Fruit fly (Drosophila melanogaster): ENCODE results near the gene CG43117.

The CG43117 gene

dm6 chr3R:26484511-26484910, 29.9 kb downstream of the CG43117 start (continued):
- TF ChIP-seq spab (GFP tag; optimal IDR thresholded peaks at IDR 0.05) (no peak), Smox (GFP tag; optimal IDR thresholded peaks at IDR 0.05) (peak; percentile 44), Ets21C (GFP tag; optimal IDR thresholded peaks at IDR 0.05) (no peak), CG3919 (GFP tag; optimal IDR thresholded peaks at IDR 0.05) (peak; percentile 34), achi (GFP tag; optimal IDR thresholded peaks at IDR 0.05) (peak; percentile 50), CG11762 (GFP tag; optimal IDR thresholded peaks at IDR 0.05; ENCODE audit: insufficient read depth) (no peak), fd59A (GFP tag; optimal IDR thresholded peaks at IDR 0.05) (no peak), Hr38 (GFP tag; optimal IDR thresholded peaks at IDR 0.05) (no peak), Eip75B (GFP tag; optimal IDR thresholded peaks at IDR 0.05) (peak; percentile 20), CG34406 (GFP tag; optimal IDR thresholded peaks at IDR 0.05) (peak; percentile 49), CG4318 (GFP tag; optimal IDR thresholded peaks at IDR 0.05) (peak; percentile 14), Ets96B (tag; optimal IDR thresholded peaks at IDR 0.05) (no peak), CG10631 (GFP tag; optimal IDR thresholded peaks at IDR 0.05) (peak; percentile 9), fd85E (GFP tag; optimal IDR thresholded peaks at IDR 0.05) (no peak), vri (GFP tag; optimal IDR thresholded peaks at IDR 0.05) (no peak), svp (GFP tag) (peak; percentile 64), Hr39 (GFP tag; optimal IDR thresholded peaks at IDR 0.05) (peak; percentile 15), dac (GFP tag; optimal IDR thresholded peaks at IDR 0.05) (peak; percentile 17), CG11902 (GFP tag; optimal IDR thresholded peaks at IDR 0.05) (peak; percentile 34), Met (GFP tag; optimal IDR thresholded peaks at IDR 0.05) (peak; percentile 56), ss (GFP tag; optimal IDR thresholded peaks at IDR 0.05) (no peak), Lpt (GFP tag; optimal IDR thresholded peaks at IDR 0.05) (peak; percentile 23), eg (GFP tag; IDR thresholded peaks at IDR 0.05) (no peak), cyc (GFP tag; optimal IDR thresholded peaks at IDR 0.05) (peak; percentile 29)

dm6 chr3R:26485240-26485865, 30.8 kb downstream of the CG43117 start:
- TF ChIP-seq CG10631 (GFP tag; optimal IDR thresholded peaks at IDR 0.05), result peak; percentile 17
- no peak for TF ChIP-seq Sox102F (GFP tag; optimal IDR thresholded peaks at IDR 0.05)
- TF ChIP-seq acj6 (GFP tag; optimal IDR thresholded peaks at IDR 0.05), result peak; percentile 14
- TF ChIP-seq Ets21C (GFP tag; optimal IDR thresholded peaks at IDR 0.05), result no peak
- TF ChIP-seq CG6163 (GFP tag; IDR thresholded peaks at IDR 0.05), result 0 out of 3 replicates have a peak, but pooled peaks have one; percentile 6
- TF ChIP-seq CG10669 (GFP tag; optimal IDR thresholded peaks at IDR 0.05), result peak; percentile 31
- no peak for TF ChIP-seq CG11762 (GFP tag; optimal IDR thresholded peaks at IDR 0.05; ENCODE audit: insufficient read depth)
- no peak for TF ChIP-seq net (GFP tag; optimal IDR thresholded peaks at IDR 0.05)
- peak; percentile 36 for TF ChIP-seq Ets96B (tag; optimal IDR thresholded peaks at IDR 0.05)
- no peak for TF ChIP-seq CG16779 (tag; optimal IDR thresholded peaks at IDR 0.05)
- TF ChIP-seq Hr38 (GFP tag; optimal IDR thresholded peaks at IDR 0.05), result no peak
- TF ChIP-seq lz (GFP tag; optimal IDR thresholded peaks at IDR 0.05), result no peak
- no peak for TF ChIP-seq achi (GFP tag; optimal IDR thresholded peaks at IDR 0.05)
- TF ChIP-seq Met (GFP tag; optimal IDR thresholded peaks at IDR 0.05), result no peak
- TF ChIP-seq Eip78C (GFP tag), result peak; percentile 65
- peak; percentile 61 for TF ChIP-seq svp (GFP tag)
- TF ChIP-seq CG6276 (GFP tag; optimal IDR thresholded peaks at IDR 0.05), result no peak
- peak; percentile 34 for TF ChIP-seq CG6808 (GFP tag; optimal IDR thresholded peaks at IDR 0.05)
- TF ChIP-seq Eip75B (GFP tag; optimal IDR thresholded peaks at IDR 0.05), result no peak
- no peak for TF ChIP-seq CG8632 (GFP tag; optimal IDR thresholded peaks at IDR 0.05)
- TF ChIP-seq Sox15 (GFP tag; optimal IDR thresholded peaks at IDR 0.05), result no peak
- TF ChIP-seq CG11902 (GFP tag; optimal IDR thresholded peaks at IDR 0.05), result no peak
- no peak for TF ChIP-seq Eip93F (GFP tag; optimal IDR thresholded peaks at IDR 0.05)
- no peak for TF ChIP-seq CG11294 (GFP tag; IDR thresholded peaks at IDR 0.05)
- peak in 1 of 2 experiments; percentile 30 for TF ChIP-seq ss (GFP tag; optimal IDR thresholded peaks at IDR 0.05)
- peak; percentile 46 for TF ChIP-seq CG32006 (GFP tag; optimal IDR thresholded peaks at IDR 0.05)
- peak; percentile 14 for TF ChIP-seq CG6792 (GFP tag; optimal IDR thresholded peaks at IDR 0.05)
- TF ChIP-seq dsx (GFP tag; optimal IDR thresholded peaks at IDR 0.05; ENCODE audit: poor library complexity, severe bottlenecking), result peak; percentile 93
- TF ChIP-seq spab (GFP tag; optimal IDR thresholded peaks at IDR 0.05), result peak; percentile 21
- TF ChIP-seq CG3032 (tag; optimal IDR thresholded peaks at IDR 0.05), result peak; percentile 3
- TF ChIP-seq fkh (GFP tag; optimal IDR thresholded peaks at IDR 0.05), result no peak
- TF ChIP-seq pdm3 (GFP tag; optimal IDR thresholded peaks at IDR 0.05), result no peak
- TF ChIP-seq salr (GFP tag; optimal IDR thresholded peaks at IDR 0.05), result no peak
- TF ChIP-seq fd59A (GFP tag; optimal IDR thresholded peaks at IDR 0.05), result peak; percentile 5
- peak; percentile 2 for TF ChIP-seq OdsH (GFP tag; optimal IDR thresholded peaks at IDR 0.05)
- no peak for TF ChIP-seq Sox14 (GFP tag; optimal IDR thresholded peaks at IDR 0.05)
- peak; percentile 17 for TF ChIP-seq CG3919 (GFP tag; optimal IDR thresholded peaks at IDR 0.05)
- 0 out of 3 replicates have a peak, but pooled peaks have one; percentile 32 for TF ChIP-seq CG8119 (GFP tag; IDR thresholded peaks at IDR 0.05)
